Fruit fly (Drosophila melanogaster) whole organism, adult: ENCODE measurements around the gene cysu.
A peak's percentile ranks its signal among the peaks of the same experiment; 100 is the strongest.

Experiments used
- CG11617 ChIP-seq: fragments of 200-800 bp; sonication (Bioruptor generic); optimal IDR thresholded peaks from 2 replicates; lab custom pipeline; 2017; ENCODE audit warnings: mild to moderate bottlenecking, missing biosample characterization, missing genetic modification reagents, missing genetic modification characterization
- CG12768 ChIP-seq: fragments of 200-800 bp; sonication (Bioruptor generic); optimal IDR thresholded peaks from 2 replicates; lab custom pipeline; 2017; ENCODE audit warnings: missing biosample characterization, missing genetic modification characterization, mild to moderate bottlenecking, moderate library complexity, missing genetic modification reagents
- CG14711 ChIP-seq: fragments of 200-800 bp; sonication (Bioruptor generic); optimal IDR thresholded peaks from 2 replicates; lab custom pipeline; 2018; ENCODE audit warnings: missing biosample characterization, mild to moderate bottlenecking, missing genetic modification characterization, moderate library complexity
- CG1620 ChIP-seq: fragments of 200-800 bp; sonication (Bioruptor generic); optimal IDR thresholded peaks from 2 replicates; lab custom pipeline; 2016; ENCODE audit warnings: missing biosample characterization, missing genetic modification characterization
- CG33017 ChIP-seq: fragments of 200-800 bp; sonication (Bioruptor generic); optimal IDR thresholded peaks from 2 replicates; lab custom pipeline; 2018; ENCODE audit warnings: missing biosample characterization, mild to moderate bottlenecking, missing genetic modification characterization, moderate library complexity
- CG5204 ChIP-seq: fragments of 200-800 bp; sonication (Bioruptor generic); optimal IDR thresholded peaks from 2 replicates; lab custom pipeline; 2016; ENCODE audit warnings: missing biosample characterization, missing genetic modification characterization
- CG7045 ChIP-seq: fragments of 200-800 bp; sonication (Bioruptor generic); optimal IDR thresholded peaks from 2 replicates; lab custom pipeline; 2017; ENCODE audit warnings: missing biosample characterization, mild to moderate bottlenecking, missing genetic modification characterization
- CG7101 ChIP-seq: fragments of 200-800 bp; sonication (Bioruptor generic); optimal IDR thresholded peaks from 2 replicates; lab custom pipeline; 2018; ENCODE audit warnings: missing biosample characterization, mild to moderate bottlenecking, missing genetic modification characterization, moderate library complexity
- Clk ChIP-seq: fragments of 200-800 bp; sonication (Bioruptor generic); optimal IDR thresholded peaks from 2 replicates; lab custom pipeline; 2017; ENCODE audit warnings: missing biosample characterization, missing genetic modification characterization
- Crg-1 ChIP-seq: fragments of 200-800 bp; sonication (Bioruptor generic); optimal IDR thresholded peaks from 2 replicates; lab custom pipeline; 2016; ENCODE audit warnings: missing biosample characterization, missing genetic modification characterization
- Hr96 ChIP-seq: fragments of 200-800 bp; sonication (Bioruptor generic); optimal IDR thresholded peaks from 2 replicates; lab custom pipeline; 2016; ENCODE audit warnings: missing biosample characterization, missing genetic modification characterization
- Mnt ChIP-seq: fragments of 200-800 bp; sonication (Bioruptor generic); optimal IDR thresholded peaks from 2 replicates; lab custom pipeline; 2016; ENCODE audit warnings: missing biosample characterization, mild to moderate bottlenecking, missing genetic modification characterization
- bab1 ChIP-seq: fragments of 200-800 bp; sonication (Bioruptor generic); optimal IDR thresholded peaks from 3 replicates; lab custom pipeline; 2019; ENCODE audit warnings: missing biosample characterization, mild to moderate bottlenecking, missing genetic modification characterization, moderate library complexity
- cic ChIP-seq: fragments of 200-800 bp; sonication (Bioruptor generic); optimal IDR thresholded peaks from 2 replicates; lab custom pipeline; 2017; ENCODE audit warnings: missing biosample characterization, mild to moderate bottlenecking, missing genetic modification characterization, moderate library complexity
- cnc ChIP-seq, 2 experiments: fragments of >200 bp; optimal IDR thresholded peaks; 2 replicates each; lab custom pipeline; 2017
- kay ChIP-seq: fragments of 200-800 bp; sonication (Bioruptor generic); peaks from one replicate; lab custom pipeline; 2016; ENCODE audit warnings: missing biosample characterization, missing genetic modification characterization, borderline replicate concordance
- ovo ChIP-seq: fragments of 200-800 bp; sonication (Bioruptor generic); optimal IDR thresholded peaks from 2 replicates; lab custom pipeline; 2016; ENCODE audit warnings: missing biosample characterization, missing genetic modification characterization
- pad ChIP-seq: fragments of 200-800 bp; sonication (Bioruptor generic); optimal IDR thresholded peaks from 3 replicates; lab custom pipeline; 2017; ENCODE audit warnings: missing biosample characterization, missing genetic modification characterization, mild to moderate bottlenecking, moderate library complexity, missing genetic modification reagents
- tj ChIP-seq: fragments of 200-800 bp; sonication (Bioruptor generic); optimal IDR thresholded peaks from 3 replicates; lab custom pipeline; 2017; ENCODE audit warnings: missing biosample characterization, mild to moderate bottlenecking, missing genetic modification characterization, moderate library complexity
- toe ChIP-seq: fragments of 200-800 bp; sonication (Bioruptor generic); optimal IDR thresholded peaks from 2 replicates; lab custom pipeline; 2016; ENCODE audit warnings: missing biosample characterization, missing genetic modification characterization

Gene cysu

dm6 chr3R:17400675-17401118, 24.9 kb upstream of the cysu start:
- TF ChIP-seq CG14711 (tag; lab: Kevin White, UChicago) = peak; percentile 52
- TF ChIP-seq tj = peak; percentile 90
- TF ChIP-seq CG12768 (GFP tag; lab: Kevin White, UChicago) = peak; percentile 31
- no peak for TF ChIP-seq ovo (GFP tag; lab: Kevin White, UChicago)
- peak; percentile 35 for TF ChIP-seq CG7101 (tag; lab: Kevin White, UChicago)
- TF ChIP-seq CG7045 (GFP tag; lab: Kevin White, UChicago) = peak; percentile 61
- TF ChIP-seq CG11617 (GFP tag; lab: Kevin White, UChicago) = no peak
- TF ChIP-seq CG33017 (tag; lab: Kevin White, UChicago) = no peak
- TF ChIP-seq bab1 (GFP tag; lab: Kevin White, UChicago) = peak; percentile 52
- TF ChIP-seq cnc (optimal IDR thresholded peaks at IDR 0.05; lab: Kevin White, UChicago) = no peak
- TF ChIP-seq Crg-1 (GFP tag; lab: Kevin White, UChicago) = no peak
- no peak for TF ChIP-seq cic
- TF ChIP-seq CG5204 (GFP tag; lab: Kevin White, UChicago) = no peak
- no peak for TF ChIP-seq Hr96 (GFP tag; lab: Kevin White, UChicago)
- peak; percentile 30 for TF ChIP-seq pad (GFP tag; lab: Kevin White, UChicago)
- TF ChIP-seq toe (GFP tag; lab: Kevin White, UChicago) = peak; percentile 4

- no peak for TF ChIP-seq CG7045 (GFP tag; lab: Kevin White, UChicago)
- peak; percentile 89 for TF ChIP-seq kay (GFP tag; lab: Kevin White, UChicago)
- peak; percentile 56 for TF ChIP-seq Hr96 (GFP tag; lab: Kevin White, UChicago)
- TF ChIP-seq toe (GFP tag; lab: Kevin White, UChicago) = peak; percentile 38
- TF ChIP-seq pad (GFP tag; lab: Kevin White, UChicago) = no peak
- no peak for TF ChIP-seq CG12768 (GFP tag; lab: Kevin White, UChicago)
- peak; percentile 7 for TF ChIP-seq CG1620 (GFP tag; lab: Kevin White, UChicago)
- peak; percentile 48 for TF ChIP-seq CG7101 (tag; lab: Kevin White, UChicago)
- peak; percentile 31 for TF ChIP-seq Mnt (GFP tag; lab: Kevin White, UChicago)
- peak; percentile 28 for TF ChIP-seq CG33017 (tag; lab: Kevin White, UChicago)
- TF ChIP-seq CG11617 (GFP tag; lab: Kevin White, UChicago) = peak; percentile 1
- peak; percentile 22 for TF ChIP-seq CG14711 (tag; lab: Kevin White, UChicago)
- TF ChIP-seq CG5204 (GFP tag; lab: Kevin White, UChicago) = peak; percentile 78
- peak; percentile 20 for TF ChIP-seq ovo (GFP tag; lab: Kevin White, UChicago)
- no peak for TF ChIP-seq cnc (optimal IDR thresholded peaks at IDR 0.05; lab: Kevin White, UChicago)
- no peak for TF ChIP-seq cic
- peak; percentile 45 for TF ChIP-seq bab1 (GFP tag; lab: Kevin White, UChicago)
- no peak for TF ChIP-seq Clk (GFP tag; lab: Kevin White, UChicago)
- peak; percentile 44 for TF ChIP-seq Crg-1 (GFP tag; lab: Kevin White, UChicago)
- no peak for TF ChIP-seq tj
Measured at dm6 chr3R:17401289-17401752, 24.2 kb upstream of the cysu start.

- TF ChIP-seq Clk (GFP tag; lab: Kevin White, UChicago) (no peak), CG33017 (tag; lab: Kevin White, UChicago) (no peak), Mnt (GFP tag; lab: Kevin White, UChicago) (peak; percentile 36), CG11617 (GFP tag; lab: Kevin White, UChicago) (no peak), bab1 (GFP tag; lab: Kevin White, UChicago) (no peak), CG1620 (GFP tag; lab: Kevin White, UChicago) (peak; percentile 62), CG5204 (GFP tag; lab: Kevin White, UChicago) (peak; percentile 33), pad (GFP tag; lab: Kevin White, UChicago) (peak; percentile 32), CG7045 (GFP tag; lab: Kevin White, UChicago) (peak; percentile 30), toe (GFP tag; lab: Kevin White, UChicago) (peak; percentile 35), CG14711 (tag; lab: Kevin White, UChicago) (no peak), cnc (optimal IDR thresholded peaks at IDR 0.05; lab: Kevin White, UChicago) (no peak), Crg-1 (GFP tag; lab: Kevin White, UChicago) (no peak), ovo (GFP tag; lab: Kevin White, UChicago) (peak; percentile 42), cic (no peak), tj (no peak), Hr96 (GFP tag; lab: Kevin White, UChicago) (peak; percentile 74), CG7101 (tag; lab: Kevin White, UChicago) (no peak), kay (GFP tag; lab: Kevin White, UChicago) (no peak), CG12768 (GFP tag; lab: Kevin White, UChicago) (no peak)
Measured at dm6 chr3R:17402434-17402833, 23.1 kb upstream of the cysu start, which contains the start of gene Sur-8. Sur-8 (minus strand) TSS chr3R:17402515.

dm6 chr3R:17403188-17403587, 22.4 kb upstream of the cysu start, which contains the start of gene CG34279:
CG34279 (minus strand) TSS chr3R:17403288.
- no peak for TF ChIP-seq CG7101 (tag; lab: Kevin White, UChicago)
- no peak for TF ChIP-seq ovo (GFP tag; lab: Kevin White, UChicago)
- TF ChIP-seq Mnt (GFP tag; lab: Kevin White, UChicago) = no peak

- TF ChIP-seq CG5204 (GFP tag; lab: Kevin White, UChicago) = no peak
- TF ChIP-seq kay (GFP tag; lab: Kevin White, UChicago) = peak; percentile 58
Measured at dm6 chr3R:17403618-17404017, 21.9 kb upstream of the cysu start, which contains the start of gene CG34280. CG34280 (minus strand) TSS chr3R:17403718.

- no peak for TF ChIP-seq CG7045 (GFP tag; lab: Kevin White, UChicago)
- no peak for TF ChIP-seq Hr96 (GFP tag; lab: Kevin White, UChicago)
- TF ChIP-seq cnc (optimal IDR thresholded peaks at IDR 0.05; lab: Kevin White, UChicago) = no peak
- no peak for TF ChIP-seq cic
- TF ChIP-seq Crg-1 (GFP tag; lab: Kevin White, UChicago) = no peak
- no peak for TF ChIP-seq bab1 (GFP tag; lab: Kevin White, UChicago)
- TF ChIP-seq CG14711 (tag; lab: Kevin White, UChicago) = no peak
- TF ChIP-seq CG11617 (GFP tag; lab: Kevin White, UChicago) = no peak
- no peak for TF ChIP-seq Mnt (GFP tag; lab: Kevin White, UChicago)
- no peak for TF ChIP-seq CG7101 (tag; lab: Kevin White, UChicago)
- no peak for TF ChIP-seq Clk (GFP tag; lab: Kevin White, UChicago)
- TF ChIP-seq tj = no peak
- no peak for TF ChIP-seq CG1620 (GFP tag; lab: Kevin White, UChicago)
- no peak for TF ChIP-seq CG33017 (tag; lab: Kevin White, UChicago)
- no peak for TF ChIP-seq kay (GFP tag; lab: Kevin White, UChicago)
- no peak for TF ChIP-seq pad (GFP tag; lab: Kevin White, UChicago)
- no peak for TF ChIP-seq toe (GFP tag; lab: Kevin White, UChicago)
- no peak for TF ChIP-seq ovo (GFP tag; lab: Kevin White, UChicago)
Measured at dm6 chr3R:17404155-17404554, 21.4 kb upstream of the cysu start.
